Worm (Caenorhabditis elegans): Measurements from ENCODE around the gene arrd-12.
"Not testable (repeated sequence)": the region's sequence is repeated elsewhere in the genome, so short reads cannot be mapped to it uniquely, and the experiment has no call there.

DNA sequence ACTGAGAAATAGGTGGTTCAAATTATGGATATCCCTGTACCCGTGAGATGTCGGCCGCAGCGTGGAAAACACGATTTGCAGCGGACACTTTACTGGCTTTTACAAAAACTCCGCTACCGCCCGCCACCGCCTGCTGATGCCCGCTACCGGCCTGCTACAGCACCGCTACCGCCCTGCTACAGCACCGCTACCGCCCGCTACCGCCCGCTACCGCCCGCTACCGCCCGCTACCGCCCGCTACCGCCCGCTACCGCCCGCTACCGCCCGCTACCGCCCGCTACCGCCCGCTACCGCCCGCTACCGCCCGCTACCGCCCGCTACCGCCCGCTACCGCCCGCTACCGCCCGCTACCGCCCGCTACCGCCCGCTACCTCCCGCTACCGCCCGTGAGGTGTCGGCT is 24.6 kb downstream of the arrd-12 start:
- TF ChIP-seq dmd-4 (tag; optimal IDR thresholded peaks at IDR 0.05; ENCODE audit: borderline replicate concordance); mec-3 (tag; optimal IDR thresholded peaks at IDR 0.05; ENCODE audit: borderline replicate concordance); fkh-6 (tag; optimal IDR thresholded peaks at IDR 0.05); ttx-3 (tag; optimal IDR thresholded peaks at IDR 0.05); elt-2 (tag; optimal IDR thresholded peaks at IDR 0.05); ceh-30 (tag; optimal IDR thresholded peaks at IDR 0.05): not testable (repeated sequence)

Data from whole organism, late embryonic.